Fruit fly (Drosophila melanogaster) whole organism, embryonic: Measurements from ENCODE around the gene CG5727.

Experiments
- Aef1 ChIP-seq: fragments of 200-800 bp; sonication (Bioruptor generic); IDR thresholded peaks from 3 replicates; pipeline ENCODE4 v1.3.6; 2022; ENCODE audit warnings: missing biosample characterization, missing genetic modification characterization
- Atf6 ChIP-seq: fragments of 200-800 bp; sonication (Bioruptor generic); IDR thresholded peaks from 2 replicates; pipeline ENCODE4 v1.3.6; 2022; ENCODE audit warnings: missing biosample characterization, missing genetic modification characterization
- CG10543 ChIP-seq: fragments of 200-800 bp; sonication (Bioruptor generic); optimal IDR thresholded peaks from 3 replicates; lab custom pipeline; 2017; ENCODE audit warnings: missing biosample characterization, mild to moderate bottlenecking, missing genetic modification characterization, moderate library complexity
- CG10959 ChIP-seq: fragments of 200-800 bp; sonication (Bioruptor generic); IDR thresholded peaks from 2 replicates; pipeline ENCODE4 v1.3.6; 2022; ENCODE audit warnings: missing biosample characterization, missing genetic modification characterization
- CG11696 ChIP-seq: fragments of 200-800 bp; sonication (Bioruptor generic); IDR thresholded peaks from 2 replicates; pipeline ENCODE4 v1.3.6; 2022; ENCODE audit warnings: missing biosample characterization, missing genetic modification characterization
- CG14050 ChIP-seq: fragments of 200-800 bp; sonication (Bioruptor generic); IDR thresholded peaks from 3 replicates; pipeline ENCODE4 v1.3.6; 2022; ENCODE audit warnings: missing biosample characterization, missing genetic modification characterization
- CG14710 ChIP-seq: fragments of 200-800 bp; sonication (Bioruptor generic); optimal IDR thresholded peaks from 3 replicates; lab custom pipeline; 2019; ENCODE audit warnings: missing biosample characterization, mild to moderate bottlenecking, missing genetic modification characterization, moderate library complexity
- CG15696 ChIP-seq: fragments of 200-800 bp; sonication (Bioruptor generic); optimal IDR thresholded peaks from 2 replicates; lab custom pipeline; 2019; ENCODE audit warnings: missing biosample characterization, mild to moderate bottlenecking, missing genetic modification characterization, moderate library complexity
- CG17328 ChIP-seq: fragments of 200-800 bp; sonication (Bioruptor generic); IDR thresholded peaks from 2 replicates; pipeline ENCODE4 v1.3.6; 2022; ENCODE audit warnings: missing biosample characterization, missing genetic modification characterization
- CG1792 ChIP-seq: fragments of 200-800 bp; sonication (Bioruptor generic); optimal IDR thresholded peaks from 2 replicates; lab custom pipeline; 2016; ENCODE audit warnings: missing biosample characterization, missing genetic modification characterization
- CG1832 ChIP-seq: fragments of 200-800 bp; sonication (Bioruptor generic); optimal IDR thresholded peaks from 2 replicates; lab custom pipeline; 2017; ENCODE audit warnings: missing biosample characterization, mild to moderate bottlenecking, missing genetic modification characterization, inconsistent platforms
- CG18599 ChIP-seq: fragments of 200-800 bp; sonication (Bioruptor generic); optimal IDR thresholded peaks from 3 replicates; lab custom pipeline; 2017; ENCODE audit warnings: missing biosample characterization, missing genetic modification characterization, mild to moderate bottlenecking, moderate library complexity, missing genetic modification reagents
- CG2889 ChIP-seq: fragments of 200-800 bp; sonication (Bioruptor generic); IDR thresholded peaks from 3 replicates; pipeline ENCODE4 v1.3.6; 2022; ENCODE audit warnings: missing biosample characterization, missing genetic modification characterization
- CG30020 ChIP-seq: fragments of 200-800 bp; optimal IDR thresholded peaks from 2 replicates; lab custom pipeline; 2019; ENCODE audit warnings: missing biosample characterization, mild to moderate bottlenecking, missing genetic modification characterization, moderate library complexity
- CG31365 ChIP-seq: fragments of 200-800 bp; sonication (Bioruptor generic); optimal IDR thresholded peaks from 2 replicates; lab custom pipeline; 2018; ENCODE audit warnings: missing biosample characterization, mild to moderate bottlenecking, missing genetic modification characterization
- CG3995 ChIP-seq: fragments of 200-800 bp; sonication (Bioruptor generic); optimal IDR thresholded peaks from 3 replicates; lab custom pipeline; 2016; ENCODE audit warnings: missing biosample characterization, missing genetic modification characterization
- CG4328 ChIP-seq: fragments of 200-800 bp; sonication (Bioruptor generic); optimal IDR thresholded peaks from 3 replicates; lab custom pipeline; 2017; ENCODE audit warnings: missing biosample characterization, missing genetic modification reagents, missing genetic modification characterization
- CG4730 ChIP-seq: fragments of 200-800 bp; sonication (Bioruptor generic); IDR thresholded peaks from 2 replicates; pipeline ENCODE4 v1.3.6; 2022; ENCODE audit warnings: missing biosample characterization, missing genetic modification characterization
- CG6175 ChIP-seq: fragments of 200-800 bp; sonication (Bioruptor generic); IDR thresholded peaks from 3 replicates; pipeline ENCODE4 v1.3.6; 2022; ENCODE audit warnings: missing biosample characterization, missing genetic modification characterization
- CG6683 ChIP-seq: fragments of 200-800 bp; sonication (Bioruptor generic); optimal IDR thresholded peaks from 2 replicates; lab custom pipeline; 2017; ENCODE audit warnings: missing biosample characterization, mild to moderate bottlenecking, missing genetic modification characterization, missing genetic modification reagents
- CG6854 ChIP-seq: fragments of 200-800 bp; sonication (Bioruptor generic); optimal IDR thresholded peaks from 3 replicates; lab custom pipeline; 2017; ENCODE audit warnings: missing biosample characterization, mild to moderate bottlenecking, missing genetic modification characterization
- CG7963 ChIP-seq: fragments of 200-800 bp; sonication (Bioruptor generic); IDR thresholded peaks from 3 replicates; pipeline ENCODE4 v1.3.6; 2022; ENCODE audit warnings: missing biosample characterization, missing genetic modification characterization; ENCODE audit not compliant: partially characterized antibody
- CG8290 ChIP-seq, 3 experiments: fragments of 200-800 bp; sonication (Bioruptor generic); optimal IDR thresholded peaks; 2 replicates each; lab custom pipeline; 2016 to 2019; ENCODE audit warnings: missing biosample characterization in 3 of 3, missing genetic modification characterization in 3 of 3, mild to moderate bottlenecking in 2 of 3, moderate library complexity in 1 of 3
- CHES-1-like ChIP-seq: fragments of 200-800 bp; sonication (Bioruptor generic); optimal IDR thresholded peaks from 2 replicates; lab custom pipeline; 2016; ENCODE audit warnings: missing biosample characterization, missing genetic modification characterization
- Doc2 ChIP-seq: fragments of 200-800 bp; sonication (Bioruptor generic); IDR thresholded peaks from 2 replicates; pipeline ENCODE4 v1.3.6; 2022; ENCODE audit warnings: missing biosample characterization, missing genetic modification characterization
- Dref ChIP-seq: fragments of 200-800 bp; sonication (Bioruptor generic); IDR thresholded peaks from 2 replicates; pipeline ENCODE4 v1.3.6; 2022; ENCODE audit warnings: missing biosample characterization, missing genetic modification characterization
- HLH3B ChIP-seq: fragments of 200-800 bp; sonication (Bioruptor generic); IDR thresholded peaks from 2 replicates; pipeline ENCODE4 v1.3.6; 2022; ENCODE audit warnings: missing biosample characterization, missing genetic modification characterization
- Max ChIP-seq: fragments of 200-800 bp; sonication (Bioruptor generic); optimal IDR thresholded peaks from 2 replicates; lab custom pipeline; 2016; ENCODE audit warnings: missing biosample characterization, mild to moderate bottlenecking, missing genetic modification characterization
- Mrtf ChIP-seq: fragments of 200-800 bp; sonication (Bioruptor generic); IDR thresholded peaks from 3 replicates; pipeline ENCODE4 v1.3.6; 2022; ENCODE audit warnings: missing biosample characterization, missing genetic modification characterization
- NK7.1 ChIP-seq: fragments of 200-800 bp; sonication (Bioruptor generic); optimal IDR thresholded peaks from 3 replicates; lab custom pipeline; 2016; ENCODE audit warnings: missing biosample characterization, missing genetic modification characterization
- Oaz ChIP-seq: fragments of 200-800 bp; sonication (Bioruptor generic); IDR thresholded peaks from 2 replicates; pipeline ENCODE4 v1.3.6; 2022; ENCODE audit warnings: missing biosample characterization, missing genetic modification characterization
- PHDP ChIP-seq: fragments of 200-800 bp; sonication (Bioruptor generic); optimal IDR thresholded peaks from 3 replicates; lab custom pipeline; 2018; ENCODE audit warnings: missing biosample characterization, mild to moderate bottlenecking, missing genetic modification characterization, moderate library complexity
- Trl ChIP-seq, 3 experiments: fragments of >200 bp in 2 of 3; fragments of 200-800 bp in 1 of 3; sonication (Bioruptor generic) in 1 of 3; optimal IDR thresholded peaks; 2 replicates in 1 of 3; 3 replicates in 2 of 3; lab custom pipeline; 2016 to 2017; ENCODE audit warnings: missing biosample characterization in 1 of 3, missing genetic modification characterization in 1 of 3
- ase ChIP-seq: fragments of 200-800 bp; sonication (Bioruptor generic); IDR thresholded peaks from 3 replicates; pipeline ENCODE4 v1.3.6; 2022; ENCODE audit warnings: missing biosample characterization, missing genetic modification characterization
- ato ChIP-seq: fragments of 200-800 bp; sonication (Bioruptor generic); IDR thresholded peaks from 2 replicates; pipeline ENCODE4 v1.3.6; 2022; ENCODE audit warnings: missing biosample characterization, missing genetic modification characterization; ENCODE audit not compliant: partially characterized antibody
- btn ChIP-seq: fragments of 200-800 bp; sonication (Bioruptor generic); optimal IDR thresholded peaks from 2 replicates; lab custom pipeline; 2016; ENCODE audit warnings: missing biosample characterization, missing genetic modification characterization
- dpn ChIP-seq, 2 experiments: fragments of 200-800 bp; sonication (Bioruptor generic); optimal IDR thresholded peaks; 3 replicates each; lab custom pipeline; 2016; ENCODE audit warnings: missing biosample characterization in 2 of 2, missing genetic modification characterization in 2 of 2
- fd3F ChIP-seq: fragments of 200-800 bp; sonication (Bioruptor generic); optimal IDR thresholded peaks from 2 replicates; lab custom pipeline; 2018; ENCODE audit warnings: missing biosample characterization, mild to moderate bottlenecking, missing genetic modification characterization, moderate library complexity
- gsb-n ChIP-seq: fragments of 200-800 bp; sonication (Bioruptor generic); optimal IDR thresholded peaks from 3 replicates; lab custom pipeline; 2018; ENCODE audit warnings: missing biosample characterization, mild to moderate bottlenecking, missing genetic modification characterization
- ham ChIP-seq: fragments of 200-800 bp; sonication (Bioruptor generic); IDR thresholded peaks from 2 replicates; pipeline ENCODE4 v1.3.6; 2022; ENCODE audit warnings: missing biosample characterization, missing genetic modification characterization
- hth ChIP-seq: fragments of >200 bp; optimal IDR thresholded peaks from 2 replicates; lab custom pipeline; 2017; ENCODE audit warnings: inconsistent platforms
- insv ChIP-seq, 2 experiments: fragments of 200-800 bp; sonication (Bioruptor generic); optimal IDR thresholded peaks; 3 replicates each; lab custom pipeline; 2016 to 2018; ENCODE audit warnings: missing biosample characterization in 2 of 2, missing genetic modification characterization in 2 of 2
- kni ChIP-seq: fragments of 200-800 bp; sonication (Bioruptor generic); optimal IDR thresholded peaks from 3 replicates; lab custom pipeline; 2017; ENCODE audit warnings: mild to moderate bottlenecking, missing biosample characterization, missing genetic modification reagents, missing genetic modification characterization
- pb ChIP-seq: fragments of 200-800 bp; sonication (Bioruptor generic); optimal IDR thresholded peaks from 3 replicates; lab custom pipeline; 2016; ENCODE audit warnings: missing biosample characterization, missing genetic modification characterization
- ro ChIP-seq: fragments of 200-800 bp; sonication (Bioruptor generic); IDR thresholded peaks from 2 replicates; pipeline ENCODE4 v1.3.6; 2022; ENCODE audit warnings: missing biosample characterization, missing genetic modification characterization
- salm ChIP-seq: fragments of 200-800 bp; sonication (Bioruptor generic); optimal IDR thresholded peaks from 2 replicates; lab custom pipeline; 2018; ENCODE audit warnings: missing biosample characterization, mild to moderate bottlenecking, missing genetic modification characterization
- slou ChIP-seq: fragments of 200-800 bp; sonication (Bioruptor generic); optimal IDR thresholded peaks from 3 replicates; lab custom pipeline; 2016; ENCODE audit warnings: missing biosample characterization, missing genetic modification characterization
- sob ChIP-seq: fragments of 200-800 bp; sonication (Bioruptor generic); IDR thresholded peaks from 2 replicates; pipeline ENCODE4 v1.3.6; 2022; ENCODE audit warnings: missing biosample characterization, missing genetic modification characterization
- trh ChIP-seq: fragments of 200-800 bp; sonication (Bioruptor generic); optimal IDR thresholded peaks from 2 replicates; lab custom pipeline; 2016; ENCODE audit warnings: missing biosample characterization, missing genetic modification characterization
- wdn ChIP-seq: fragments of 200-800 bp; sonication (Bioruptor generic); IDR thresholded peaks from 2 replicates; pipeline ENCODE4 v1.3.6; 2022; ENCODE audit warnings: missing biosample characterization, missing genetic modification characterization
- zfh2 ChIP-seq: fragments of 200-800 bp; sonication (Bioruptor generic); optimal IDR thresholded peaks from 2 replicates; lab custom pipeline; 2016; ENCODE audit warnings: missing biosample characterization, missing genetic modification characterization

Gene CG5727

dm6 chr2L:10249655-10250202, 39.2 kb upstream of the CG5727 start (continued):
- TF ChIP-seq insv (GFP tag; optimal IDR thresholded peaks at IDR 0.05; lab: Kevin White, UChicago) (peak in 1 of 2 experiments; percentile 55), Oaz (GFP tag; lab: Robert Waterston, UW) (no peak), kni (GFP tag; lab: Kevin White, UChicago) (no peak), CG14050 (GFP tag; lab: Robert Waterston, UW) (no peak), CG18599 (GFP tag; lab: Kevin White, UChicago) (no peak), Max (no peak), CG6854 (GFP tag; lab: Kevin White, UChicago) (no peak), slou (no peak), CG15696 (tag; lab: Kevin White, UChicago) (peak; percentile 83), CG4328 (peak; percentile 68), ase (no peak), CG3995 (GFP tag; lab: Kevin White, UChicago) (no peak), CG7963 (no peak), Dref (GFP tag; lab: Robert Waterston, UW) (no peak), Aef1 (GFP tag; lab: Robert Waterston, UW) (no peak), Atf6 (GFP tag; lab: Robert Waterston, UW) (no peak; the same call in 1 of the 2 replicates), CG2889 (no peak), fd3F (GFP tag; lab: Kevin White, UChicago) (no peak), CG10543 (GFP tag; lab: Kevin White, UChicago) (no peak), CG1832 (no peak), zfh2 (no peak), salm (tag; lab: Kevin White, UChicago) (no peak), ro (GFP tag; lab: Robert Waterston, UW) (no peak), wdn (GFP tag; lab: Robert Waterston, UW) (no peak), CG17328 (GFP tag; lab: Robert Waterston, UW) (no peak), CG8290 (GFP tag; optimal IDR thresholded peaks at IDR 0.05; lab: Kevin White, UChicago) (peak; percentile 15), CG8290 (tag; optimal IDR thresholded peaks at IDR 0.05; lab: Kevin White, UChicago) (peak in 1 of 2 experiments; percentile 73), CG6175 (GFP tag; lab: Robert Waterston, UW) (no peak), PHDP (no peak), CG11696 (GFP tag; lab: Robert Waterston, UW) (no peak), hth (lab: Kevin White, UChicago) (no peak), CG14710 (tag; lab: Kevin White, UChicago) (peak; percentile 50), pb (GFP tag; lab: Kevin White, UChicago) (no peak), Doc2 (no peak), CHES-1-like (GFP tag; lab: Kevin White, UChicago) (peak; percentile 15), CG30020 (tag; lab: Kevin White, UChicago) (peak; percentile 74), sob (GFP tag; lab: Robert Waterston, UW) (no peak; the same call in 1 of the 2 replicates), CG1792 (GFP tag; lab: Kevin White, UChicago) (no peak), dpn (GFP tag; optimal IDR thresholded peaks at IDR 0.05; lab: Kevin White, UChicago) (no peak), CG6683 (GFP tag; lab: Kevin White, UChicago) (peak; percentile 19), Mrtf (GFP tag; lab: Robert Waterston, UW) (no peak), CG4730 (no peak), Trl (optimal IDR thresholded peaks at IDR 0.05; lab: Kevin White, UChicago) (no peak), Trl (GFP tag; optimal IDR thresholded peaks at IDR 0.05; lab: Kevin White, UChicago) (no peak), ham (GFP tag; lab: Robert Waterston, UW) (no peak), CG31365 (tag; lab: Kevin White, UChicago) (no peak), HLH3B (GFP tag; lab: Robert Waterston, UW) (peak; percentile 29; the same call in 1 of the 2 replicates), ato (GFP tag; lab: Robert Waterston, UW) (no peak), trh (GFP tag; lab: Kevin White, UChicago) (peak; percentile 20), gsb-n (tag; lab: Kevin White, UChicago) (no peak), NK7.1 (GFP tag; lab: Kevin White, UChicago) (no peak), btn (GFP tag; lab: Kevin White, UChicago) (no peak), CG10959 (GFP tag; lab: Robert Waterston, UW) (no peak)
